Fruit fly (Drosophila melanogaster): ENCODE data around the gene Kap-alpha1.

Kap-alpha1 gene

dm6 chr3L:19845047-19845906 lies 38.2 kb downstream of the Kap-alpha1 start, which contains the start of gene Papss (continued):
- TF ChIP-seq CG6791 (GFP tag; IDR thresholded peaks at IDR 0.05; ENCODE audit: partially characterized antibody) (peak; percentile 82), CG12155 (GFP tag; optimal IDR thresholded peaks at IDR 0.05) (no peak), Six4 (GFP tag; optimal IDR thresholded peaks at IDR 0.05) (peak; percentile 27), TFAM (GFP tag; optimal IDR thresholded peaks at IDR 0.05) (no peak), lov (optimal IDR thresholded peaks at IDR 0.05) (no peak), lov (GFP tag; IDR thresholded peaks at IDR 0.05) (no peak), CG10209 (GFP tag; optimal IDR thresholded peaks at IDR 0.05) (peak; percentile 31), Rfx (GFP tag; IDR thresholded peaks at IDR 0.05) (peak; percentile 68), Eip74EF (GFP tag; optimal IDR thresholded peaks at IDR 0.05) (no peak), CG10274 (GFP tag; optimal IDR thresholded peaks at IDR 0.05) (no peak), Sin3A (optimal IDR thresholded peaks at IDR 0.05) (no peak), CG10979 (tag; optimal IDR thresholded peaks at IDR 0.05) (peak; percentile 27), CG12391 (tag; optimal IDR thresholded peaks at IDR 0.05) (peak; percentile 57), CG31224 (GFP tag; IDR thresholded peaks at IDR 0.05) (no peak), CG12071 (GFP tag; optimal IDR thresholded peaks at IDR 0.05) (peak; percentile 49), ash1 (GFP tag; optimal IDR thresholded peaks at IDR 0.05) (peak; percentile 47), sr (GFP tag; IDR thresholded peaks at IDR 0.05) (peak; percentile 33; the same call in 2 of the 3 replicates), HLH3B (GFP tag; IDR thresholded peaks at IDR 0.05) (no peak; the same call in 1 of the 2 replicates), MBD-R2 (GFP tag; IDR thresholded peaks at IDR 0.05) (peak; percentile 97), Opbp (GFP tag; IDR thresholded peaks at IDR 0.05; ENCODE audit: partially characterized antibody) (peak; percentile 85), zen2 (GFP tag; IDR thresholded peaks at IDR 0.05; ENCODE audit: partially characterized antibody) (peak; percentile 77; the same call in 2 of the 3 replicates), phol (tag; optimal IDR thresholded peaks at IDR 0.05) (peak; percentile 40), CG7271 (tag; optimal IDR thresholded peaks at IDR 0.05) (no peak), CG17912 (GFP tag; optimal IDR thresholded peaks at IDR 0.05) (no peak), Bgb (GFP tag; IDR thresholded peaks at IDR 0.05; ENCODE audit: partially characterized antibody) (peak; percentile 82), CG17802 (tag; optimal IDR thresholded peaks at IDR 0.05) (no peak), Hmr (GFP tag; optimal IDR thresholded peaks at IDR 0.05) (peak; percentile 68), CG32767 (GFP tag; IDR thresholded peaks at IDR 0.05) (no peak), CG4328 (GFP tag; optimal IDR thresholded peaks at IDR 0.05) (peak; percentile 27), NC2β (GFP tag; optimal IDR thresholded peaks at IDR 0.05) (peak; percentile 7), slbo (GFP tag; IDR thresholded peaks at IDR 0.05) (peak; percentile 75), CG7372 (GFP tag; IDR thresholded peaks at IDR 0.05) (no peak), D19A (tag; optimal IDR thresholded peaks at IDR 0.05) (no peak), CG13296 (GFP tag; optimal IDR thresholded peaks at IDR 0.05) (peak; percentile 15), nerfin-2 (GFP tag; IDR thresholded peaks at IDR 0.05; ENCODE audit: partially characterized antibody) (peak; percentile 56), Chrac-16 (GFP tag; optimal IDR thresholded peaks at IDR 0.05) (peak; percentile 23), CG12744 (GFP tag; optimal IDR thresholded peaks at IDR 0.05) (no peak), ken (GFP tag; IDR thresholded peaks at IDR 0.05) (no peak), Neu2 (GFP tag; optimal IDR thresholded peaks at IDR 0.05; ENCODE audit: borderline replicate concordance) (no peak), CG14710 (tag; optimal IDR thresholded peaks at IDR 0.05) (peak; percentile 28), crp (GFP tag; optimal IDR thresholded peaks at IDR 0.05) (peak; percentile 77 to 94), sd (tag; optimal IDR thresholded peaks at IDR 0.05) (peak; percentile 31), CG2712 (tag; optimal IDR thresholded peaks at IDR 0.05) (no peak), H2.0 (GFP tag; IDR thresholded peaks at IDR 0.05) (no peak), danr (GFP tag; IDR thresholded peaks at IDR 0.05) (no peak), cas (GFP tag; IDR thresholded peaks at IDR 0.05) (no peak), Oaz (GFP tag; IDR thresholded peaks at IDR 0.05) (no peak), CG3847 (GFP tag; IDR thresholded peaks at IDR 0.05) (0 out of 2 replicates have a peak, but pooled peaks have one; percentile 28)

Data from whole organism, embryonic.